Worm (Caenorhabditis elegans) whole organism, young adult: ENCODE results near the gene ZK354.7.

ENCODE experiments used
- Y53F4B.3 ChIP-seq: fragments of 200-800 bp; sonication (Bioruptor generic); IDR thresholded peaks from 2 replicates; pipeline ENCODE4 v1.3.6; 2022; ENCODE audit warnings: missing genetic modification reagents, missing genetic modification characterization, missing compliant biosample characterization
- Y79H2A.3 ChIP-seq: fragments of 200-800 bp; sonication (Bioruptor generic); conservative IDR thresholded peaks from 2 replicates; pipeline ENCODE4 v1.3.6; 2022; ENCODE audit warnings: missing genetic modification reagents, missing genetic modification characterization, missing compliant biosample characterization
- dox-1 ChIP-seq: fragments of 200-800 bp; sonication (Bioruptor generic); IDR thresholded peaks from 2 replicates; pipeline ENCODE4 v1.3.6; 2022; ENCODE audit warnings: missing genetic modification reagents, missing genetic modification characterization, missing compliant biosample characterization
- ekl-4 ChIP-seq: fragments of 200-800 bp; sonication (Bioruptor generic); IDR thresholded peaks from 2 replicates; pipeline ENCODE4 v1.3.6; 2022; ENCODE audit warnings: missing genetic modification reagents, missing genetic modification characterization, missing compliant biosample characterization
- fkh-3 ChIP-seq: sonication (generic microtip); optimal IDR thresholded peaks from 2 replicates; lab custom pipeline; 2016; ENCODE audit warnings: mild to moderate bottlenecking, missing genetic modification characterization, missing compliant biosample characterization
- lin-35 ChIP-seq, 3 experiments: fragments of 150-350 bp in 2 of 3; sonication (generic microtip) in 1 of 3; optimal IDR thresholded peaks; 2 replicates each; lab custom pipeline; 2014 to 2018; ENCODE audit warnings: missing biosample characterization in 3 of 3, missing genetic modification characterization in 3 of 3, missing genetic modification reagents in 3 of 3
- madf-8 ChIP-seq: fragments of 200-800 bp; sonication (Bioruptor generic); conservative IDR thresholded peaks from 2 replicates; pipeline ENCODE4 v1.3.6; 2022; ENCODE audit warnings: missing genetic modification reagents, missing genetic modification characterization, missing compliant biosample characterization
- rpc-1 ChIP-seq, 2 experiments: fragments of 150-350 bp in 1 of 2; sonication (generic microtip) in 1 of 2; optimal IDR thresholded peaks; 2 replicates each; lab custom pipeline; 2014 to 2018; ENCODE audit warnings: missing biosample characterization in 1 of 2, missing genetic modification characterization in 1 of 2, missing genetic modification reagents in 1 of 2, missing genotype in 1 of 2
- unc-62 ChIP-seq: fragments of 150-350 bp; optimal IDR thresholded peaks from 2 replicates; lab custom pipeline; 2014; ENCODE audit warnings: missing biosample characterization, missing genetic modification reagents, missing genetic modification characterization

DNA sequence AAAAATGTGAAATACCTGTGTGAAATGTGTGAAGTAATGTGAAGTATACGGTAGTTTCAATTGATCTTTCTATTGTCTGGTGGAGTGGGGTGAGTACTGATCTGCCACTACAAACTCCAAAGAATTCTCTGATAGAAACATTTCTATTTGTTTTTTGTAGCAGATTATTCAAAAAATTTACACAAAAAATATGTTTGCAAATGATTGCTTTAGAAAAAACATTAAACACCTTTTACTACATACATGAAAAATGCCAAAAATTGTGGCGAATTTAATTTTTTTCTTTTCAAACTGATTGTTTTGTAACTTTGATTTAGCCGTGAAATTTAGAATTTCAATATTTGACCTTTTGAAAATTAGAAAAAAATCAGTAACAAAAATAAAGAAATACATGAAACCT lies 6.8 kb upstream of the ZK354.7 start, which contains the start of gene ZK354.3:
- TF ChIP-seq dox-1 (GFP tag; lab: Robert Waterston, UW), result no peak
- TF ChIP-seq lin-35 (GFP tag; optimal IDR thresholded peaks at IDR 0.05; lab: Kevin White, UChicago), result no peak
- TF ChIP-seq Y53F4B.3 (GFP tag; lab: Robert Waterston, UW), result no peak
- TF ChIP-seq ekl-4 (GFP tag; lab: Robert Waterston, UW), result no peak
- no peak for TF ChIP-seq rpc-1 (optimal IDR thresholded peaks at IDR 0.05; lab: Kevin White, UChicago)
- no peak for TF ChIP-seq rpc-1 (tag; optimal IDR thresholded peaks at IDR 0.05; lab: Kevin White, UChicago)
- TF ChIP-seq fkh-3 (tag; lab: Kevin White, UChicago), result no peak
- TF ChIP-seq unc-62, result no peak
- TF ChIP-seq Y79H2A.3 (GFP tag; lab: Robert Waterston, UW), result no peak
- TF ChIP-seq madf-8 (GFP tag; lab: Robert Waterston, UW), result no peak
